Worm (Caenorhabditis elegans) whole organism, L1 larva: ENCODE measurements around the gene srw-15.
"Not testable (repeated sequence)": the region's sequence is repeated elsewhere in the genome, so short reads cannot be mapped to it uniquely, and the experiment has no call there.

ENCODE experiments used
- ama-1 ChIP-seq: fragments of 150-350 bp; optimal IDR thresholded peaks from 2 replicates; lab custom pipeline; 2014
- hlh-4 ChIP-seq: sonication (generic microtip); optimal IDR thresholded peaks from 2 replicates; lab custom pipeline; 2016; ENCODE audit warnings: mild to moderate bottlenecking, missing genetic modification characterization, missing compliant biosample characterization
- hpl-2 ChIP-seq: fragments of 150-350 bp; optimal IDR thresholded peaks from 2 replicates; lab custom pipeline; 2014; ENCODE audit warnings: missing biosample characterization, missing genetic modification reagents, missing genetic modification characterization
- jun-1 ChIP-seq: fragments of 150-350 bp; optimal IDR thresholded peaks from 2 replicates; lab custom pipeline; 2014; ENCODE audit warnings: missing biosample characterization, missing genetic modification reagents, missing genetic modification characterization
- nhr-11 ChIP-seq: fragments of 150-350 bp; optimal IDR thresholded peaks from 2 replicates; lab custom pipeline; 2014; ENCODE audit warnings: missing biosample characterization, missing genetic modification characterization
- nhr-90 ChIP-seq: sonication (generic microtip); optimal IDR thresholded peaks from 2 replicates; lab custom pipeline; 2016; ENCODE audit warnings: mild to moderate bottlenecking, missing genetic modification characterization, missing compliant biosample characterization; ENCODE audit not compliant: poor library complexity
- tbx-2 ChIP-seq: sonication (generic microtip); optimal IDR thresholded peaks from 2 replicates; lab custom pipeline; 2016; ENCODE audit warnings: missing genetic modification characterization, missing compliant biosample characterization
- unc-62 ChIP-seq: fragments of 150-350 bp; optimal IDR thresholded peaks from 2 replicates; lab custom pipeline; 2014; ENCODE audit warnings: missing biosample characterization, missing genetic modification reagents, missing genetic modification characterization

ce11 chrV:15250304-15250703, 20.0 kb downstream of the srw-15 start, which contains the start of gene srd-28:
- not testable (repeated sequence) for TF ChIP-seq unc-62 (GFP tag; lab: Kevin White, UChicago); nhr-90 (tag; lab: Kevin White, UChicago); nhr-11 (tag; lab: Kevin White, UChicago); jun-1 (tag; lab: Kevin White, UChicago); hlh-4 (tag; lab: Kevin White, UChicago); hpl-2 (GFP tag; lab: Kevin White, UChicago); ama-1; tbx-2 (tag; lab: Kevin White, UChicago)
